Fruit fly (Drosophila melanogaster): Measurements from ENCODE around the gene unc79.
A peak's percentile ranks its signal among the peaks of the same experiment; 100 is the strongest.

Gene unc79

dm6 chr3R:19283514-19283913 is 37.6 kb upstream of the unc79 start (continued):
- TF ChIP-seq Met (GFP tag; optimal IDR thresholded peaks at IDR 0.05) (peak; percentile 73), CG9139 (GFP tag; optimal IDR thresholded peaks at IDR 0.05) (no peak), Ets21C (GFP tag; optimal IDR thresholded peaks at IDR 0.05) (peak; percentile 27), CG4318 (GFP tag; optimal IDR thresholded peaks at IDR 0.05) (no peak), achi (GFP tag; optimal IDR thresholded peaks at IDR 0.05) (peak; percentile 24), CG10669 (GFP tag; optimal IDR thresholded peaks at IDR 0.05) (peak; percentile 25), OdsH (GFP tag; optimal IDR thresholded peaks at IDR 0.05) (peak; percentile 31), CG8119 (GFP tag; IDR thresholded peaks at IDR 0.05) (peak; percentile 49; the same call in 2 of the 3 replicates), net (GFP tag; optimal IDR thresholded peaks at IDR 0.05) (no peak), CG34406 (GFP tag; optimal IDR thresholded peaks at IDR 0.05) (no peak), CG6163 (GFP tag; IDR thresholded peaks at IDR 0.05) (peak; percentile 78), cyc (GFP tag; optimal IDR thresholded peaks at IDR 0.05) (peak; percentile 55), CG32006 (GFP tag; optimal IDR thresholded peaks at IDR 0.05) (no peak), Eip75B (GFP tag; optimal IDR thresholded peaks at IDR 0.05) (peak; percentile 31), Smox (GFP tag; optimal IDR thresholded peaks at IDR 0.05) (peak; percentile 54), svp (GFP tag) (peak; percentile 93), vri (GFP tag; optimal IDR thresholded peaks at IDR 0.05) (peak; percentile 26), CG6792 (GFP tag; optimal IDR thresholded peaks at IDR 0.05) (peak; percentile 43), lz (GFP tag; optimal IDR thresholded peaks at IDR 0.05) (peak; percentile 58), dac (GFP tag; optimal IDR thresholded peaks at IDR 0.05) (no peak), fkh (GFP tag; optimal IDR thresholded peaks at IDR 0.05) (no peak)

dm6 chr3R:19282832-19283231 is 36.9 kb upstream of the unc79 start:
- TF ChIP-seq dac (GFP tag; optimal IDR thresholded peaks at IDR 0.05) (no peak), CG11902 (GFP tag; optimal IDR thresholded peaks at IDR 0.05) (no peak), CG10631 (GFP tag; optimal IDR thresholded peaks at IDR 0.05) (peak; percentile 20), dsx (GFP tag; optimal IDR thresholded peaks at IDR 0.05; ENCODE audit: poor library complexity, severe bottlenecking) (peak; percentile 28), acj6 (GFP tag; optimal IDR thresholded peaks at IDR 0.05) (peak; percentile 40), Ets96B (tag; optimal IDR thresholded peaks at IDR 0.05) (peak; percentile 57), OdsH (GFP tag; optimal IDR thresholded peaks at IDR 0.05) (peak; percentile 19), CG3032 (tag; optimal IDR thresholded peaks at IDR 0.05) (peak; percentile 53)

- TF ChIP-seq fd59A (GFP tag; optimal IDR thresholded peaks at IDR 0.05), result peak; percentile 71
- peak; percentile 54 for TF ChIP-seq CG3919 (GFP tag; optimal IDR thresholded peaks at IDR 0.05)
- TF ChIP-seq Ets21C (GFP tag; optimal IDR thresholded peaks at IDR 0.05), result peak; percentile 43
- TF ChIP-seq cyc (GFP tag; optimal IDR thresholded peaks at IDR 0.05), result peak; percentile 63
- TF ChIP-seq Blimp-1 (GFP tag; optimal IDR thresholded peaks at IDR 0.05), result no peak
- TF ChIP-seq svp (GFP tag), result peak; percentile 84
- TF ChIP-seq CG34406 (GFP tag; optimal IDR thresholded peaks at IDR 0.05), result peak; percentile 69
- peak; percentile 76 for TF ChIP-seq topi (GFP tag; optimal IDR thresholded peaks at IDR 0.05)
- TF ChIP-seq achi (GFP tag; optimal IDR thresholded peaks at IDR 0.05), result peak; percentile 44
- no peak for TF ChIP-seq Hr4 (GFP tag; optimal IDR thresholded peaks at IDR 0.05)
- peak; percentile 79 for TF ChIP-seq CG3032 (tag; optimal IDR thresholded peaks at IDR 0.05)
- TF ChIP-seq CG6854 (GFP tag; optimal IDR thresholded peaks at IDR 0.05), result no peak
- TF ChIP-seq CG8319 (GFP tag; optimal IDR thresholded peaks at IDR 0.05), result peak; percentile 57
- no peak for TF ChIP-seq Lpt (GFP tag; optimal IDR thresholded peaks at IDR 0.05)
- TF ChIP-seq CG9139 (GFP tag; optimal IDR thresholded peaks at IDR 0.05), result peak; percentile 62
- TF ChIP-seq CG15336 (GFP tag; IDR thresholded peaks at IDR 0.05), result no peak
- TF ChIP-seq CG6163 (GFP tag; IDR thresholded peaks at IDR 0.05), result peak; percentile 75
- TF ChIP-seq fd85E (GFP tag; optimal IDR thresholded peaks at IDR 0.05), result no peak
- TF ChIP-seq CG6276 (GFP tag; optimal IDR thresholded peaks at IDR 0.05), result no peak
- TF ChIP-seq pdm3 (GFP tag; optimal IDR thresholded peaks at IDR 0.05), result peak; percentile 65
- TF ChIP-seq CG8119 (GFP tag; IDR thresholded peaks at IDR 0.05), result no peak
- peak; percentile 14 for TF ChIP-seq CG16779 (tag; optimal IDR thresholded peaks at IDR 0.05)
- TF ChIP-seq Ets96B (tag; optimal IDR thresholded peaks at IDR 0.05), result peak; percentile 82
- TF ChIP-seq Sox14 (GFP tag; optimal IDR thresholded peaks at IDR 0.05), result peak; percentile 65
- peak; percentile 69 for TF ChIP-seq Eip75B (GFP tag; optimal IDR thresholded peaks at IDR 0.05)
- no peak for TF ChIP-seq CG32006 (GFP tag; optimal IDR thresholded peaks at IDR 0.05)
- peak; percentile 56 for TF ChIP-seq lz (GFP tag; optimal IDR thresholded peaks at IDR 0.05)
- peak; percentile 47 for TF ChIP-seq CG10631 (GFP tag; optimal IDR thresholded peaks at IDR 0.05)
- peak; percentile 31 for TF ChIP-seq net (GFP tag; optimal IDR thresholded peaks at IDR 0.05)
- TF ChIP-seq CG4318 (GFP tag; optimal IDR thresholded peaks at IDR 0.05), result no peak
- TF ChIP-seq CG7368 (GFP tag; optimal IDR thresholded peaks at IDR 0.05), result peak; percentile 10
- TF ChIP-seq fkh (GFP tag; optimal IDR thresholded peaks at IDR 0.05), result no peak
- no peak for TF ChIP-seq Hr38 (GFP tag; optimal IDR thresholded peaks at IDR 0.05)
- TF ChIP-seq ss (GFP tag; optimal IDR thresholded peaks at IDR 0.05), result peak; percentile 45 to 69
- TF ChIP-seq CG11294 (GFP tag; IDR thresholded peaks at IDR 0.05), result no peak
- no peak for TF ChIP-seq Gug (GFP tag; IDR thresholded peaks at IDR 0.05)
Measured at dm6 chr3R:19282240-19282639, 36.3 kb upstream of the unc79 start.

Measured in whole organism, prepupa.